Worm (Caenorhabditis elegans): ENCODE results near the gene srx-4.

- TF ChIP-seq mab-5 (tag; optimal IDR thresholded peaks at IDR 0.05) (no peak), ama-1 (optimal IDR thresholded peaks at IDR 0.05) (no peak), elt-3 (tag; optimal IDR thresholded peaks at IDR 0.05) (no peak)
Observed at ce11 chrV:722889-723288, 30.3 kb upstream of the srx-4 start.
